Worm (Caenorhabditis elegans) whole organism, mixed stage, embryonic: Measurements from ENCODE around the gene ttr-3.

ENCODE experiments used
- blmp-1 ChIP-seq: fragments of 150-350 bp; optimal IDR thresholded peaks from 2 replicates; lab custom pipeline; 2014; ENCODE audit warnings: missing biosample characterization, missing genetic modification characterization
- lin-13 ChIP-seq: fragments of 150-350 bp; optimal IDR thresholded peaks from 2 replicates; lab custom pipeline; 2014; ENCODE audit warnings: missing biosample characterization, missing genetic modification characterization
- lsy-2 ChIP-seq: fragments of 150-350 bp; optimal IDR thresholded peaks from 2 replicates; lab custom pipeline; 2014; ENCODE audit warnings: missing biosample characterization, missing genetic modification characterization
- nhr-12 ChIP-seq: fragments of 150-350 bp; optimal IDR thresholded peaks from 2 replicates; lab custom pipeline; 2014; ENCODE audit warnings: missing biosample characterization, missing genetic modification characterization
- nhr-237 ChIP-seq: fragments of 150-350 bp; optimal IDR thresholded peaks from 2 replicates; lab custom pipeline; 2014; ENCODE audit warnings: missing biosample characterization, missing genetic modification characterization
- nhr-28 ChIP-seq: fragments of 150-350 bp; optimal IDR thresholded peaks from 2 replicates; lab custom pipeline; 2014; ENCODE audit warnings: missing biosample characterization, missing genetic modification characterization
- pha-4 ChIP-seq: fragments of 150-350 bp; optimal IDR thresholded peaks from 2 replicates; lab custom pipeline; 2018; ENCODE audit warnings: missing biosample characterization, missing genetic modification reagents, missing genetic modification characterization
- unc-62 ChIP-seq: fragments of 150-350 bp; optimal IDR thresholded peaks from 2 replicates; lab custom pipeline; 2014; ENCODE audit warnings: missing biosample characterization, missing genetic modification reagents, missing genetic modification characterization
- ztf-11 ChIP-seq: fragments of 150-350 bp; optimal IDR thresholded peaks from 2 replicates; lab custom pipeline; 2014; ENCODE audit warnings: missing biosample characterization, missing genetic modification characterization

DNA sequence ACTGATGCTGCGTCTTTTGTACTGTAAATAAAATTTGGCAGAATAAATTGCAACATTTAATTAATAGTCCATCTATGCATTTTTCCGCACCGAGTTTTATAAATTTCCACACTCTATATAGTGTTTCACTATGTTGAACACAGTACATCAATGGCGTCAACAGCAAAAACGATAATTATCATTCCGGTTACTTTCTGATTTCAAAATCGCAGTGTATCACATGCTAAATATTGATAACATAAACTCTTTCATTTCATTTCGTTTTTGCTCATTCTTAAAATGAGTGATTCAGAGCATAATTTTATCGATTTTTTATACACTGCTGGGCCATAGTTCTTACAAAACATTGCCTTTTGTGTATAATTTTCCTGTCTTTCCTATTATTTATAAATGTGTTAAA, 4.2 kb downstream of the ttr-3 start:
- TF ChIP-seq pha-4 (tag; lab: Kevin White, UChicago) = no peak
- no peak for TF ChIP-seq unc-62 (GFP tag; lab: Kevin White, UChicago)
- TF ChIP-seq nhr-237 = no peak
- no peak for TF ChIP-seq nhr-28 (tag; lab: Kevin White, UChicago)
- TF ChIP-seq blmp-1 = no peak
- no peak for TF ChIP-seq nhr-12 (tag; lab: Kevin White, UChicago)
- no peak for TF ChIP-seq ztf-11 (tag; lab: Kevin White, UChicago)
- no peak for TF ChIP-seq lsy-2 (tag; lab: Kevin White, UChicago)
- TF ChIP-seq lin-13 (tag; lab: Kevin White, UChicago) = no peak
